Fruit fly (Drosophila melanogaster) whole organism, wandering third instar larva: ENCODE results near the gene pinta.

Experiments used
- Abd-B ChIP-seq: fragments of >200 bp; optimal IDR thresholded peaks from 2 replicates; lab custom pipeline; 2017; ENCODE audit warnings: missing biosample characterization, missing genetic modification characterization
- GATAd ChIP-seq: sonication (Bioruptor generic); optimal IDR thresholded peaks from 2 replicates; lab custom pipeline; 2016; ENCODE audit warnings: missing biosample characterization, missing genetic modification characterization
- dmrt93B ChIP-seq: fragments of 200-800 bp; sonication (Bioruptor generic); optimal IDR thresholded peaks from 2 replicates; lab custom pipeline; 2018; ENCODE audit warnings: missing biosample characterization, mild to moderate bottlenecking, missing genetic modification characterization
- dsf ChIP-seq: sonication (Bioruptor generic); optimal IDR thresholded peaks from 2 replicates; lab custom pipeline; 2016; ENCODE audit warnings: missing biosample characterization, missing genetic modification characterization, borderline replicate concordance
- h ChIP-seq: fragments of 200-800 bp; sonication (Bioruptor generic); optimal IDR thresholded peaks from 3 replicates; lab custom pipeline; 2016; ENCODE audit warnings: missing biosample characterization, mild to moderate bottlenecking, missing genetic modification characterization
- psq ChIP-seq: fragments of 200-800 bp; sonication (Bioruptor generic); optimal IDR thresholded peaks from 3 replicates; lab custom pipeline; 2017; ENCODE audit warnings: missing biosample characterization, mild to moderate bottlenecking, missing genetic modification characterization, moderate library complexity
- sv ChIP-seq: fragments of 200-800 bp; sonication (Bioruptor generic); optimal IDR thresholded peaks from 3 replicates; lab custom pipeline; 2016; ENCODE audit warnings: missing biosample characterization, missing genetic modification characterization

DNA sequence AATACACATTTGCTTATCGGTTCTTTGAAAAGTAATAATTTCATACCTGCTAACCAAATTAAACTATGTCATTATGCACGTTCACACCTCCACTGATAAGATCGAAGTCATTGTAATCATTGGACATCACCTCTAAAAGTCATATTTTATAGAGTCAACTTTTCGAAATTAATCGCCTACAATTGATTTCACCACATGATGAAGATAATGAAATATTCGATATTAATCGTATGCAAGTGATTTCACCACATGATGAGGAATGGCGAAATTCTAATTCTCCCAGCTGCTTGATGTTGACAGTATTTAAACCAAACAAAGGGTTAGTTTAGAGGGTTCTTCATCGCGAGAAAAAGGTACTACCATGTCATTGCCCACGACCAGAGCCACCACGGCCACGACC, 49.1 kb downstream of the pinta start, which contains the start of gene CG18596:
- TF ChIP-seq h (no peak), GATAd (GFP tag; lab: Kevin White, UChicago) (no peak), psq (GFP tag; lab: Kevin White, UChicago) (no peak), dmrt93B (GFP tag; lab: Kevin White, UChicago) (no peak), sv (GFP tag; lab: Kevin White, UChicago) (no peak), Abd-B (no peak), dsf (GFP tag; lab: Kevin White, UChicago) (no peak)
